Worm (Caenorhabditis elegans) whole organism, L1 larva: ENCODE results near the gene tpst-1.

Experiments
- C04F5.9 ChIP-seq: sonication (generic microtip); optimal IDR thresholded peaks from 2 replicates; lab custom pipeline; 2016; ENCODE audit warnings: missing genetic modification characterization, missing compliant biosample characterization
- C16A3.4 ChIP-seq: fragments of 150-350 bp; optimal IDR thresholded peaks from 2 replicates; lab custom pipeline; 2014; ENCODE audit warnings: missing biosample characterization, missing genetic modification characterization
- C34B4.2 ChIP-seq: sonication (generic microtip); optimal IDR thresholded peaks from 2 replicates; lab custom pipeline; 2017; ENCODE audit warnings: mild to moderate bottlenecking, missing genetic modification characterization, missing compliant biosample characterization
- Y116A8C.19 ChIP-seq: sonication (generic microtip); optimal IDR thresholded peaks from 2 replicates; lab custom pipeline; 2016; ENCODE audit warnings: missing compliant biosample characterization, missing genetic modification characterization, borderline replicate concordance
- alr-1 ChIP-seq: fragments of 200-800 bp; sonication (Bioruptor generic); optimal IDR thresholded peaks from 2 replicates; lab custom pipeline; 2018; ENCODE audit warnings: borderline replicate concordance, mild to moderate bottlenecking, missing genetic modification characterization, missing compliant biosample characterization
- ama-1 ChIP-seq: fragments of 150-350 bp; optimal IDR thresholded peaks from 2 replicates; lab custom pipeline; 2014
- blmp-1 ChIP-seq: fragments of 150-350 bp; optimal IDR thresholded peaks from 2 replicates; lab custom pipeline; 2014; ENCODE audit warnings: missing biosample characterization, missing genetic modification characterization
- ceh-63 ChIP-seq: fragments of 200-800 bp; sonication (Bioruptor generic); optimal IDR thresholded peaks from 2 replicates; lab custom pipeline; 2018; ENCODE audit warnings: mild to moderate bottlenecking, missing genetic modification characterization, missing compliant biosample characterization
- ceh-8 ChIP-seq: fragments of 200-800 bp; sonication (Bioruptor generic); optimal IDR thresholded peaks from 2 replicates; lab custom pipeline; 2018; ENCODE audit warnings: mild to moderate bottlenecking, missing genetic modification characterization, moderate library complexity, missing compliant biosample characterization
- ceh-82 ChIP-seq, 3 experiments: fragments of 150-350 bp in 1 of 3; sonication (generic microtip) in 2 of 3; optimal IDR thresholded peaks; 2 replicates each; lab custom pipeline; 2014 to 2017; ENCODE audit warnings: missing biosample characterization in 3 of 3, missing genetic modification characterization in 3 of 3
- ceh-90 ChIP-seq: sonication (generic microtip); optimal IDR thresholded peaks from 2 replicates; lab custom pipeline; 2016; ENCODE audit warnings: missing genetic modification characterization, missing compliant biosample characterization
- ces-1 ChIP-seq: fragments of 150-350 bp; optimal IDR thresholded peaks from 2 replicates; lab custom pipeline; 2014; ENCODE audit warnings: missing biosample characterization, missing genetic modification reagents, missing genetic modification characterization
- dsc-1 ChIP-seq: sonication (generic microtip); optimal IDR thresholded peaks from 2 replicates; lab custom pipeline; 2016; ENCODE audit warnings: mild to moderate bottlenecking, missing genetic modification characterization, missing compliant biosample characterization
- efl-3 ChIP-seq: fragments of 200-800 bp; sonication (Bioruptor generic); optimal IDR thresholded peaks from 2 replicates; lab custom pipeline; 2018; ENCODE audit warnings: mild to moderate bottlenecking, missing genetic modification characterization, missing compliant biosample characterization
- egl-13 ChIP-seq: sonication (generic microtip); optimal IDR thresholded peaks from 2 replicates; lab custom pipeline; 2016; ENCODE audit warnings: missing genotype, missing genetic modification reagents, missing genetic modification characterization, missing compliant biosample characterization
- egl-27 ChIP-seq, 2 experiments: fragments of 150-350 bp in 1 of 2; sonication (generic microtip); optimal IDR thresholded peaks; 3 replicates each; lab custom pipeline; 2017 to 2018; ENCODE audit warnings: missing biosample characterization in 2 of 2, missing genetic modification characterization in 2 of 2, missing genetic modification reagents in 2 of 2
- elt-3 ChIP-seq, 6 experiments: fragments of 150-350 bp in 1 of 6; sonication (generic microtip); optimal IDR thresholded peaks; 2 replicates each; lab custom pipeline; 2017 to 2018; ENCODE audit warnings: missing biosample characterization in 6 of 6, missing genetic modification characterization in 6 of 6, inconsistent platforms in 1 of 6
- ets-5 ChIP-seq: fragments of 200-800 bp; sonication (Bioruptor generic); IDR thresholded peaks from 2 replicates; pipeline ENCODE4 v1.3.6; 2022; ENCODE audit warnings: missing genetic modification characterization, missing compliant biosample characterization
- grh-1 ChIP-seq: fragments of 200-800 bp; sonication (Bioruptor generic); IDR thresholded peaks from 2 replicates; pipeline ENCODE4 v1.3.6; 2022; ENCODE audit warnings: missing genetic modification reagents, missing genetic modification characterization, missing compliant biosample characterization
- jun-1 ChIP-seq: fragments of 150-350 bp; optimal IDR thresholded peaks from 2 replicates; lab custom pipeline; 2014; ENCODE audit warnings: missing biosample characterization, missing genetic modification reagents, missing genetic modification characterization
- lin-14 ChIP-seq: fragments of 200-800 bp; sonication (Bioruptor generic); optimal IDR thresholded peaks from 2 replicates; lab custom pipeline; 2018; ENCODE audit warnings: mild to moderate bottlenecking, missing genetic modification characterization, moderate library complexity, missing compliant biosample characterization
- lin-39 ChIP-seq: fragments of 150-350 bp; optimal IDR thresholded peaks from 2 replicates; lab custom pipeline; 2014; ENCODE audit warnings: missing biosample characterization, missing genetic modification reagents, missing genetic modification characterization
- lir-3 ChIP-seq: sonication (generic microtip); optimal IDR thresholded peaks from 2 replicates; lab custom pipeline; 2016; ENCODE audit warnings: mild to moderate bottlenecking, missing genetic modification characterization, moderate library complexity, missing compliant biosample characterization; ENCODE audit not compliant: poor library complexity
- mab-9 ChIP-seq: fragments of 200-800 bp; sonication (Bioruptor generic); IDR thresholded peaks from 2 replicates; pipeline ENCODE4 v1.3.6; 2022; ENCODE audit warnings: missing genetic modification reagents, missing genetic modification characterization, missing compliant biosample characterization
- nhr-11 ChIP-seq: fragments of 150-350 bp; optimal IDR thresholded peaks from 2 replicates; lab custom pipeline; 2014; ENCODE audit warnings: missing biosample characterization, missing genetic modification characterization
- nhr-76 ChIP-seq: sonication (generic microtip); optimal IDR thresholded peaks from 2 replicates; lab custom pipeline; 2017; ENCODE audit warnings: missing biosample characterization, missing genetic modification characterization
- nhr-84 ChIP-seq: sonication (generic microtip); optimal IDR thresholded peaks from 2 replicates; lab custom pipeline; 2017; ENCODE audit warnings: missing biosample characterization, missing genetic modification characterization
- pax-3 ChIP-seq: fragments of 200-800 bp; sonication (Bioruptor generic); optimal IDR thresholded peaks from 2 replicates; lab custom pipeline; 2018; ENCODE audit warnings: mild to moderate bottlenecking, missing genetic modification characterization, moderate library complexity, missing compliant biosample characterization
- pqm-1 ChIP-seq: sonication (generic microtip); optimal IDR thresholded peaks from 3 replicates; lab custom pipeline; 2017; ENCODE audit warnings: missing biosample characterization, missing genetic modification characterization
- rnt-1 ChIP-seq: sonication (generic microtip); optimal IDR thresholded peaks from 2 replicates; lab custom pipeline; 2016; ENCODE audit warnings: mild to moderate bottlenecking, missing genetic modification characterization, moderate library complexity, missing compliant biosample characterization
- skn-1 ChIP-seq: fragments of 150-350 bp; optimal IDR thresholded peaks from 2 replicates; lab custom pipeline; 2014; ENCODE audit warnings: missing biosample characterization, missing genetic modification characterization
- snu-23 ChIP-seq: sonication (generic microtip); optimal IDR thresholded peaks from 2 replicates; lab custom pipeline; 2016; ENCODE audit warnings: missing genetic modification characterization, missing compliant biosample characterization
- sox-4 ChIP-seq: sonication (generic microtip); optimal IDR thresholded peaks from 2 replicates; lab custom pipeline; 2016; ENCODE audit warnings: missing genetic modification characterization, missing compliant biosample characterization
- sup-37 ChIP-seq: fragments of 200-800 bp; sonication (Bioruptor generic); optimal IDR thresholded peaks from 2 replicates; lab custom pipeline; 2018; ENCODE audit warnings: mild to moderate bottlenecking, missing genetic modification characterization, missing compliant biosample characterization
- swsn-7 ChIP-seq: sonication (generic microtip); optimal IDR thresholded peaks from 2 replicates; lab custom pipeline; 2016; ENCODE audit warnings: missing genetic modification characterization, missing compliant biosample characterization
- tbx-2 ChIP-seq: sonication (generic microtip); optimal IDR thresholded peaks from 2 replicates; lab custom pipeline; 2016; ENCODE audit warnings: missing genetic modification characterization, missing compliant biosample characterization
- tlp-1 ChIP-seq: fragments of 150-350 bp; optimal IDR thresholded peaks from 2 replicates; lab custom pipeline; 2014; ENCODE audit warnings: missing biosample characterization, missing genetic modification characterization
- unc-130 ChIP-seq: fragments of 150-350 bp; optimal IDR thresholded peaks from 2 replicates; lab custom pipeline; 2017; ENCODE audit warnings: missing biosample characterization, missing genetic modification characterization, inconsistent platforms
- unc-30 ChIP-seq: sonication (generic microtip); optimal IDR thresholded peaks from 2 replicates; lab custom pipeline; 2017; ENCODE audit warnings: missing biosample characterization, missing genetic modification characterization
- unc-86 ChIP-seq: sonication (generic microtip); optimal IDR thresholded peaks from 2 replicates; lab custom pipeline; 2016; ENCODE audit warnings: missing genetic modification characterization, missing compliant biosample characterization
- zag-1 ChIP-seq: fragments of 150-350 bp; optimal IDR thresholded peaks from 2 replicates; lab custom pipeline; 2014; ENCODE audit warnings: missing biosample characterization, missing genetic modification characterization
- ztf-4 ChIP-seq: fragments of 150-350 bp; optimal IDR thresholded peaks from 2 replicates; lab custom pipeline; 2014; ENCODE audit warnings: missing biosample characterization, missing genetic modification characterization

The tpst-1 gene

ce11 chrIII:12625875-12626649 lies 36.0 kb downstream of the tpst-1 start, which contains the start of gene pqn-80 (continued):
- TF ChIP-seq alr-1 (tag; lab: Kevin White, UChicago) (no peak), ama-1 (no peak), tlp-1 (tag; lab: Kevin White, UChicago) (no peak), mab-9 (GFP tag; lab: Robert Waterston, UW) (no peak), elt-3 (tag; optimal IDR thresholded peaks at IDR 0.05; lab: Kevin White, UChicago) (no peak), ces-1 (GFP tag; lab: Kevin White, UChicago) (no peak), egl-27 (tag; optimal IDR thresholded peaks at IDR 0.05; lab: Kevin White, UChicago) (no peak), sup-37 (GFP tag; lab: Kevin White, UChicago) (no peak), skn-1 (tag; lab: Kevin White, UChicago) (peak; percentile 36), nhr-11 (tag; lab: Kevin White, UChicago) (no peak), C34B4.2 (tag; lab: Kevin White, UChicago) (no peak), jun-1 (tag; lab: Kevin White, UChicago) (peak; percentile 8), ceh-82 (tag; optimal IDR thresholded peaks at IDR 0.05; lab: Kevin White, UChicago) (peak; percentile 15 to 57 (median 26)), snu-23 (GFP tag; lab: Kevin White, UChicago) (peak; percentile 74), dsc-1 (tag; lab: Kevin White, UChicago) (peak; percentile 71), grh-1 (no peak), rnt-1 (tag; lab: Kevin White, UChicago) (no peak), sox-4 (peak; percentile 17), efl-3 (GFP tag; lab: Kevin White, UChicago) (no peak), egl-13 (tag; lab: Kevin White, UChicago) (peak; percentile 21), zag-1 (tag; lab: Kevin White, UChicago) (no peak), lin-39 (tag; lab: Kevin White, UChicago) (peak; percentile 48), blmp-1 (tag; lab: Kevin White, UChicago) (peak; percentile 43), unc-130 (tag; lab: Kevin White, UChicago) (peak; percentile 67), ceh-90 (tag; lab: Kevin White, UChicago) (no peak), nhr-84 (no peak), lin-14 (GFP tag; lab: Kevin White, UChicago) (no peak), C16A3.4 (tag; lab: Kevin White, UChicago) (peak; percentile 65), lir-3 (no peak), tbx-2 (tag; lab: Kevin White, UChicago) (peak; percentile 62), pqm-1 (tag; lab: Kevin White, UChicago) (no peak), nhr-76 (tag; lab: Kevin White, UChicago) (no peak), C04F5.9 (tag; lab: Kevin White, UChicago) (no peak), Y116A8C.19 (tag; lab: Kevin White, UChicago) (no peak), ets-5 (no peak), ceh-63 (GFP tag; lab: Kevin White, UChicago) (no peak), unc-30 (tag; lab: Kevin White, UChicago) (no peak), ceh-8 (GFP tag; lab: Kevin White, UChicago) (no peak), pax-3 (tag; lab: Kevin White, UChicago) (no peak), ztf-4 (peak; percentile 23)

- TF ChIP-seq swsn-7 (tag; lab: Kevin White, UChicago) (no peak), jun-1 (tag; lab: Kevin White, UChicago) (no peak), blmp-1 (tag; lab: Kevin White, UChicago) (no peak), unc-86 (tag; lab: Kevin White, UChicago) (no peak), C16A3.4 (tag; lab: Kevin White, UChicago) (no peak), lin-39 (tag; lab: Kevin White, UChicago) (no peak)
- TF ChIP-seq, all 84 proteins: peak for 0
Measured at ce11 chrIII:12624466-12624865, 37.6 kb downstream of the tpst-1 start, which contains the start of gene gtf-2A2. gtf-2A2 (plus strand) TSS chrIII:12624766.
